Worm (Caenorhabditis elegans) whole organism, L2 larva: ENCODE data around the gene K08F4.5.

Experiments used
- lin-11 ChIP-seq: fragments of 150-350 bp; sonication (generic microtip); optimal IDR thresholded peaks from 2 replicates; lab custom pipeline; 2014; ENCODE audit warnings: missing biosample characterization, missing genetic modification characterization, inconsistent platforms, mixed read lengths
- nhr-6 ChIP-seq: fragments of 150-350 bp; optimal IDR thresholded peaks from 2 replicates; lab custom pipeline; 2014; ENCODE audit warnings: missing biosample characterization, missing genetic modification characterization

DNA sequence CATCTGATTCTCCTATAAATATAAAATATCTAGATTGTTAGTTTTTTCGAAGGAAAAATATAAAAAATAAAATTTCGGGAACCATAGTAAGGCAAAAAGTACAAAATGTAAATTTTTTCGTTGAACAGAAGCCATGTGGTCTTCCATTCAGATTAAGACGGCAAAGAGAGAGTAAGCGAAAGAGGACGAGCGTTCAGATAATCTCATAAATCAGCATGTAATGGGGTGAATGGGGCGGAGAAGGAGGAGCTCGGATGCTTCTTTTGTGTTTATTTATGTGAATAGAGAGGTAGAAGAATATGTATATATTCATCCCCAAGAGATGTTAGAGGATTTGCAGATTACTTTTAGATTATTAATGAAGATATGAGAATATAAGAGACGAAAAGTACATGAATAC is 38.6 kb upstream of the K08F4.5 start, which contains the start of gene pxf-1:
- TF ChIP-seq nhr-6 (tag; lab: Kevin White, UChicago) (no peak), lin-11 (tag; lab: Kevin White, UChicago) (no peak)
